Fruit fly (Drosophila melanogaster) whole organism, embryonic: ENCODE data around the gene BuGZ.
A peak's percentile ranks its signal among the peaks of the same experiment; 100 is the strongest.

Source experiments
- CG14441 ChIP-seq: fragments of 200-800 bp; sonication (Bioruptor generic); IDR thresholded peaks from 2 replicates; pipeline ENCODE4 v1.3.6; 2022; ENCODE audit warnings: missing biosample characterization, missing genetic modification characterization
- CG18599 ChIP-seq: fragments of 200-800 bp; sonication (Bioruptor generic); optimal IDR thresholded peaks from 3 replicates; lab custom pipeline; 2017; ENCODE audit warnings: missing biosample characterization, missing genetic modification characterization, mild to moderate bottlenecking, moderate library complexity, missing genetic modification reagents
- CG2202 ChIP-seq: fragments of 200-800 bp; sonication (Bioruptor generic); optimal IDR thresholded peaks from 2 replicates; lab custom pipeline; 2018; ENCODE audit warnings: missing biosample characterization, mild to moderate bottlenecking, missing genetic modification characterization
- Doc3 ChIP-seq: fragments of 200-800 bp; sonication (Bioruptor generic); IDR thresholded peaks from 3 replicates; pipeline ENCODE4 v1.3.6; 2022; ENCODE audit warnings: missing biosample characterization, missing genetic modification characterization; ENCODE audit not compliant: partially characterized antibody
- btn ChIP-seq: fragments of 200-800 bp; sonication (Bioruptor generic); optimal IDR thresholded peaks from 2 replicates; lab custom pipeline; 2016; ENCODE audit warnings: missing biosample characterization, missing genetic modification characterization
- pita ChIP-seq: fragments of 200-800 bp; sonication (Bioruptor generic); optimal IDR thresholded peaks from 2 replicates; lab custom pipeline; 2017; ENCODE audit warnings: missing biosample characterization, mild to moderate bottlenecking, missing genetic modification characterization

DNA sequence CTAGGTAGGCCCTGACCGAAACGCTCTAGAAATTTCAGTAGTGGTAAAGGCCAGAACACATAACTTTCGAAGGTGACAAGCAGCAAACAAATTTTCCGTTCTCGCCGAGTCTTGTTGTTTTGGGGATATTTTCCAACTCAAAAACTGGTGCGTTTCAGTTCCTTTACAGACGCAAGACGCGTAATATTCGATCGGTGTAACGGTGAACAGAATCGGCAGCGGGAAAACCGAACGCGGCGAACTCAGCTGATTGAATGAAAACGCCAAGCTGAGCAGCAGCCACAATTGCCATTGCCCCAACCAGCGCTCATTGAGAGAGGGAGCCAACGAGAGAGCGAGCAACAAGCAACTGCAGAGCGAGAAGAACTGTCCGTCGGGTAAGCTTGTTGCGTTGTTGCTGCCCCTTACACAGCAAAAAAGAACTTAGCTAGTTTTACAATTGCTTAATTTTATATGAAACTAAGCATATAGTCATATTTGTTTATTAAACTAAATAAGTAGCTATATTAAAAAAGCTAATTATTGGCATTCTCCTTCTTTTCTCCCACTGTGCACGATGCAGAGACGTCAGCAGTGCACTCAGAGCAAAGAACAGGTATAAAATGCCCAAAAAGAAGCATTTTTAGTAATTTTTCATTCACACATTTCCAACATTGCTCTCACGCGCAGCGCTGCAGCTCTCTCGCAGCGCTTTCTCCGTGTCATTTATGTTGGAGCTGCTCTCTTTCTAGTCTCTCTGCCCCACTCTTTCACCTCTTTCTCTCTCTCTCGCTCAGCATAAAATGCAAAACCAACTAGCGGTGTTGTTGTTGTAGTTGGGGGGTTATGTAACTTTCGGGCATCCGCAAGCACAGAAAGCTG is 27.1 kb upstream of the BuGZ start, which contains the start of the genes Cyt-c-d and CG31808:
- TF ChIP-seq pita (no peak), CG2202 (tag; lab: Kevin White, UChicago) (peak; percentile 96), CG14441 (GFP tag; lab: Robert Waterston, UW) (peak; percentile 97), btn (peak; percentile 82), Doc3 (GFP tag; lab: Robert Waterston, UW) (no peak), CG18599 (GFP tag; lab: Kevin White, UChicago) (peak; percentile 97)
